Worm (Caenorhabditis elegans) whole organism, late embryonic: ENCODE data around the gene str-71.

ENCODE experiments used
- F13H6.1 ChIP-seq: sonication (generic microtip); optimal IDR thresholded peaks from 2 replicates; lab custom pipeline; 2016; ENCODE audit warnings: missing genetic modification characterization, missing compliant biosample characterization
- K02D7.2 ChIP-seq: sonication (generic microtip); optimal IDR thresholded peaks from 2 replicates; lab custom pipeline; 2017; ENCODE audit warnings: mild to moderate bottlenecking, missing genetic modification characterization, missing compliant biosample characterization
- ama-1 ChIP-seq: fragments of 150-350 bp; optimal IDR thresholded peaks from 2 replicates; lab custom pipeline; 2014
- ceh-34 ChIP-seq: sonication (generic microtip); optimal IDR thresholded peaks from 2 replicates; lab custom pipeline; 2016; ENCODE audit warnings: mild to moderate bottlenecking, missing genetic modification characterization, missing compliant biosample characterization
- ceh-45 ChIP-seq: fragments of 200-800 bp; sonication (Bioruptor generic); IDR thresholded peaks from 2 replicates; pipeline ENCODE4 v1.3.6; 2022; ENCODE audit warnings: missing genetic modification reagents, missing genetic modification characterization, missing compliant biosample characterization
- fkh-10 ChIP-seq: fragments of 150-350 bp; optimal IDR thresholded peaks from 2 replicates; lab custom pipeline; 2014; ENCODE audit warnings: missing biosample characterization, missing genetic modification reagents, missing genetic modification characterization
- hlh-30 ChIP-seq: sonication (generic microtip); optimal IDR thresholded peaks from 2 replicates; lab custom pipeline; 2017; ENCODE audit warnings: antibody characterized with exemption, missing genetic modification characterization, missing compliant biosample characterization; ENCODE audit not compliant: insufficient read depth
- lin-11 ChIP-seq: fragments of 200-800 bp; sonication (Bioruptor generic); optimal IDR thresholded peaks from 2 replicates; lab custom pipeline; 2018; ENCODE audit warnings: mild to moderate bottlenecking, missing genetic modification characterization, missing compliant biosample characterization
- npax-4 ChIP-seq: sonication (generic microtip); optimal IDR thresholded peaks from 2 replicates; lab custom pipeline; 2016; ENCODE audit warnings: missing genetic modification characterization, missing compliant biosample characterization
- pqm-1 ChIP-seq: sonication (generic microtip); optimal IDR thresholded peaks from 2 replicates; lab custom pipeline; 2016; ENCODE audit warnings: missing genetic modification characterization, missing compliant biosample characterization

DNA sequence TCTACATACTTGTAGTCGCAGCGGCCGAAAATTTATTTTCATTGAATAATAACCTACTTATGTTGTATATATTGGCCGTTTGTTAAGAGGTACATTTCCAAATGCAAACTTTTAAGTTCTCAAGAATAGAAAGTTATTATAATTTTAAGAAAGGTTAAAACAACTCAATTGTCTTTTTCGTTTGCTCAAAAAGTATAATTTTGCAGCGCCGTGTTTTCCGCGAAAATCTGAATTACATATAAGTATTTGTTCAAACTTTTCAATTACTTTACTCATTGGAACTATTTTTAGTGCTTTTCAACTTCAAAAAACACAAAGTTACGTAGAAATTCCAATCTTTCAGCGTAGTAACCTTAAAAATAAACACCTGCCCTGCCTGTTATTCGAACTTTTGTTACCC is 13.6 kb downstream of the str-71 start, which contains the start of gene srh-239:
- TF ChIP-seq hlh-30 = no peak
- TF ChIP-seq ceh-34 = no peak
- no peak for TF ChIP-seq fkh-10 (GFP tag; lab: Kevin White, UChicago)
- TF ChIP-seq pqm-1 (tag; lab: Kevin White, UChicago) = no peak
- no peak for TF ChIP-seq ama-1 (lab: Kevin White, UChicago)
- no peak for TF ChIP-seq K02D7.2 (tag; lab: Kevin White, UChicago)
- TF ChIP-seq F13H6.1 (tag; lab: Kevin White, UChicago) = no peak
- no peak for TF ChIP-seq lin-11 (tag; lab: Kevin White, UChicago)
- no peak for TF ChIP-seq ceh-45 (GFP tag; lab: Robert Waterston, UW)
- TF ChIP-seq npax-4 (tag; lab: Kevin White, UChicago) = no peak
